Fruit fly (Drosophila melanogaster): ENCODE measurements around the gene COX5A.

DNA sequence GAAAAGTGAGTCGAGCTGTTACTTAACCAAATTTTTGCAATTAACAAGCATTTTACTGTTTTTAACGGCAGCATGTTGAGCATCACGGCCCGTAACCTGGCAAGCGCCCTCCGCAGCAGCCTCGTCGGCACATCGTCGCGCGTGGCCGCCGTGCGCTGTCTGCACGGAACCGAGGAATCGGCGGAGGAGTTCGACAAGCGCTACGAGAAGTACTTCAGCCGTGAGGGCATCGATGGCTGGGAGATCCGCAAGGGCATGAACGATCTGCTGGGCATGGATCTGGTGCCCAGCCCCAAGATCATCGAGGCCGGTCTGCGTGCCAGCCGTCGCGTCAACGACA, 451 bp downstream of the COX5A start:
- TF ChIP-seq tin (GFP tag; optimal IDR thresholded peaks at IDR 0.05) (no peak), exex (tag; optimal IDR thresholded peaks at IDR 0.05) (no peak), Hr51 (GFP tag; optimal IDR thresholded peaks at IDR 0.05) (no peak), Dad (GFP tag; optimal IDR thresholded peaks at IDR 0.05) (no peak), CG1024 (GFP tag; IDR thresholded peaks at IDR 0.05) (no peak), grau (tag; optimal IDR thresholded peaks at IDR 0.05) (no peak), so (GFP tag; IDR thresholded peaks at IDR 0.05) (no peak), Doc3 (GFP tag; IDR thresholded peaks at IDR 0.05; ENCODE audit: partially characterized antibody) (no peak), dysf (GFP tag; IDR thresholded peaks at IDR 0.05) (no peak), stwl (tag; optimal IDR thresholded peaks at IDR 0.05) (no peak), CG6254 (GFP tag; optimal IDR thresholded peaks at IDR 0.05) (no peak), maf-S (GFP tag; optimal IDR thresholded peaks at IDR 0.05) (no peak), unc-4 (GFP tag; IDR thresholded peaks at IDR 0.05; ENCODE audit: partially characterized antibody) (no peak), Fer3 (tag; optimal IDR thresholded peaks at IDR 0.05) (no peak)

Data from whole organism, embryonic.